Worm (Caenorhabditis elegans): ENCODE data around the gene ccz-1.

Gene ccz-1

ce11 chrV:13686513-13686912 is 7.8 kb downstream of the ccz-1 start:
- TF ChIP-seq lin-14 (GFP tag; optimal IDR thresholded peaks at IDR 0.05) (peak; percentile 51), hpl-2 (GFP tag; optimal IDR thresholded peaks at IDR 0.05) (no peak), tbx-2 (tag; optimal IDR thresholded peaks at IDR 0.05) (no peak), rnt-1 (tag; optimal IDR thresholded peaks at IDR 0.05) (no peak)

- TF ChIP-seq pag-3 (tag; optimal IDR thresholded peaks at IDR 0.05; ENCODE audit: borderline replicate concordance, insufficient read depth) (no peak), nhr-47 (tag; optimal IDR thresholded peaks at IDR 0.05) (no peak)
Observed at ce11 chrV:13687504-13687903, 8.8 kb downstream of the ccz-1 start.

ce11 chrV:13689592-13689991 is 10.9 kb downstream of the ccz-1 start, which contains the start of gene T01D3.1:
Gene T01D3.1, plus strand, starts transcription at chrV:13689892.
- TF ChIP-seq nhr-77 (tag; optimal IDR thresholded peaks at IDR 0.05) (no peak), F16B12.6 (tag; optimal IDR thresholded peaks at IDR 0.05) (no peak), efl-3 (GFP tag; optimal IDR thresholded peaks at IDR 0.05) (no peak), zag-1 (tag; optimal IDR thresholded peaks at IDR 0.05) (no peak), elt-3 (tag; optimal IDR thresholded peaks at IDR 0.05) (no peak), hlh-17 (GFP tag; optimal IDR thresholded peaks at IDR 0.05; ENCODE audit: borderline replicate concordance) (no peak), lin-35 (GFP tag; optimal IDR thresholded peaks at IDR 0.05) (no peak), lin-39 (tag; optimal IDR thresholded peaks at IDR 0.05) (no peak), hpl-2 (GFP tag; optimal IDR thresholded peaks at IDR 0.05) (no peak), pax-3 (tag; optimal IDR thresholded peaks at IDR 0.05) (no peak), sptf-1 (tag; optimal IDR thresholded peaks at IDR 0.05) (no peak), C34B4.2 (tag; optimal IDR thresholded peaks at IDR 0.05) (no peak), dpl-1 (GFP tag; optimal IDR thresholded peaks at IDR 0.05) (no peak), unc-30 (tag; optimal IDR thresholded peaks at IDR 0.05) (no peak), pqm-1 (tag; optimal IDR thresholded peaks at IDR 0.05) (no peak), dsc-1 (tag; optimal IDR thresholded peaks at IDR 0.05) (no peak)

ce11 chrV:13690276-13690675 is 11.6 kb downstream of the ccz-1 start:
- TF ChIP-seq pax-3 (tag; optimal IDR thresholded peaks at IDR 0.05) (no peak), lin-14 (GFP tag; optimal IDR thresholded peaks at IDR 0.05) (peak; percentile 8)

ce11 chrV:13694103-13694502 is 15.4 kb downstream of the ccz-1 start:
- TF ChIP-seq efl-1 (optimal IDR thresholded peaks at IDR 0.05) = no peak
- peak in 1 of 2 experiments; percentile 91 for TF ChIP-seq efl-1 (GFP tag; optimal IDR thresholded peaks at IDR 0.05 in 1 of 2)
- TF ChIP-seq nhr-77 (tag; optimal IDR thresholded peaks at IDR 0.05) = no peak

ce11 chrV:13703960-13704359 is 25.3 kb downstream of the ccz-1 start, which contains the start of gene T01D3.3:
Gene T01D3.3, plus strand, starts transcription at chrV:13704271.
- TF ChIP-seq elt-3 (tag; optimal IDR thresholded peaks at IDR 0.05) (peak in 3 of 6 experiments; percentile 3 to 61 (median 22)), lsy-2 (tag; optimal IDR thresholded peaks at IDR 0.05) (no peak), fkh-8 (tag; optimal IDR thresholded peaks at IDR 0.05) (no peak), C16A3.4 (tag; optimal IDR thresholded peaks at IDR 0.05) (peak; percentile 36), ceh-63 (GFP tag; optimal IDR thresholded peaks at IDR 0.05) (no peak), unc-130 (tag; optimal IDR thresholded peaks at IDR 0.05) (peak; percentile 23), C34B4.2 (tag; optimal IDR thresholded peaks at IDR 0.05) (no peak), F16B12.6 (tag; optimal IDR thresholded peaks at IDR 0.05) (no peak), hpl-2 (GFP tag; optimal IDR thresholded peaks at IDR 0.05) (no peak), blmp-1 (tag; optimal IDR thresholded peaks at IDR 0.05) (peak; percentile 92), nhr-85 (tag) (peak; percentile 59), nhr-19 (GFP tag; conservative IDR thresholded peaks at IDR 0.05) (no peak), pqm-1 (tag; optimal IDR thresholded peaks at IDR 0.05) (no peak), alr-1 (tag; optimal IDR thresholded peaks at IDR 0.05; ENCODE audit: borderline replicate concordance) (no peak), pag-3 (tag; optimal IDR thresholded peaks at IDR 0.05; ENCODE audit: borderline replicate concordance, insufficient read depth) (no peak), zip-4 (GFP tag; optimal IDR thresholded peaks at IDR 0.05) (no peak), tlp-1 (tag; optimal IDR thresholded peaks at IDR 0.05) (no peak), zag-1 (tag; optimal IDR thresholded peaks at IDR 0.05) (no peak), mep-1 (tag; optimal IDR thresholded peaks at IDR 0.05) (peak; percentile 56), lir-3 (tag; optimal IDR thresholded peaks at IDR 0.05; ENCODE audit: poor library complexity) (no peak), vab-15 (tag; optimal IDR thresholded peaks at IDR 0.05) (no peak), jun-1 (tag; optimal IDR thresholded peaks at IDR 0.05) (no peak), dpl-1 (GFP tag; optimal IDR thresholded peaks at IDR 0.05) (peak in 2 of 3 experiments; percentile 14 to 32), lin-14 (GFP tag; optimal IDR thresholded peaks at IDR 0.05) (peak; percentile 50), mdl-1 (tag; optimal IDR thresholded peaks at IDR 0.05) (peak in 1 of 2 experiments; percentile 51), sox-4 (tag; optimal IDR thresholded peaks at IDR 0.05) (no peak)
